Fruit fly (Drosophila melanogaster): ENCODE measurements around the gene CG14074.

The CG14074 gene

DNA sequence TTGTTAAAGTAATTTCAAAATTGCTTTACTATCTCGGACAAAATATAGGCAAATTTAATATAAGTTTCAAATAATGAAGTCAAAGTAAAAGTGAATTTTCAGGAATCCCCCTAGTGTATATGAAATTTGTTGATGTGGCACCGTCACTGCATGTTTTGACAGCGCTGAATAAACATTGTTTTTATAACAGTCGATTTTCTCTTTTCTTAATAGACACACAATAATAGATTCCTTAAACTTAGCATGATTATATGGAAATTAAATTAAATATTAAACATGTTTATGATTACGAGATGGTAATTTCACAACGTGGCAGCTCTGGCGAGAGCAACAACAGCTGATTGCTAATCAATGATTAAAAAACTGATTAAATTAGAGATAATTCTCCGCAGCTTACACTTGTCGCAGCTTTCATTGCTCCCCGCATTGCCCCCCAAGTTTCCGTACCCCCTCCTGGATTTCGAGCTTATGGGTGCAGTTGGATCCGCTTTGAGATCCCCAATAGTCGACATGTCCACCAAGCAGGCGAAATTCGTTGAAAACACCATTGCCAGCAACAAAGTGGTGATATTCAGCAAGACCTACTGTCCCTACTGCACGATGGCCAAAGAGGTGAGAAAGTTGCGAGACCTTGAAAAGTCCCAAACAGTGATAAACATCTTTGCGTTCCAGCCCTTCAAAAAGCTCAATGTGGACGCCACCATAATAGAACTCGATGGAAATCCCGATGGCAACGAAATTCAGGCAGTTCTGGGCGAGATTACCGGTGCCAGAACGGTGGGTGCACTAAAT, 3.2 kb downstream of the CG14074 start, which contains the start of gene Grx1 (continued):
- TF ChIP-seq CG12391 (tag; optimal IDR thresholded peaks at IDR 0.05) (peak; percentile 77), crol (GFP tag; IDR thresholded peaks at IDR 0.05) (peak; percentile 77), Dad (GFP tag; optimal IDR thresholded peaks at IDR 0.05) (no peak), fd96Cb (tag; optimal IDR thresholded peaks at IDR 0.05) (peak; percentile 32), CG2202 (tag; optimal IDR thresholded peaks at IDR 0.05) (peak; percentile 36), tup (GFP tag; optimal IDR thresholded peaks at IDR 0.05) (no peak), lola (GFP tag; optimal IDR thresholded peaks at IDR 0.05) (peak in 1 of 3 experiments; percentile 57), CG11085 (GFP tag; IDR thresholded peaks at IDR 0.05) (no peak), bbx (GFP tag; IDR thresholded peaks at IDR 0.05; ENCODE audit: partially characterized antibody) (no peak), CG3995 (GFP tag; optimal IDR thresholded peaks at IDR 0.05) (peak; percentile 33), CG34422 (GFP tag; IDR thresholded peaks at IDR 0.05) (no peak), CG11696 (GFP tag; IDR thresholded peaks at IDR 0.05) (no peak), al (GFP tag; IDR thresholded peaks at IDR 0.05) (0 out of 2 replicates have a peak, but pooled peaks have one; percentile 38), dan (GFP tag; IDR thresholded peaks at IDR 0.05) (no peak), kni (GFP tag; optimal IDR thresholded peaks at IDR 0.05) (no peak), jing (GFP tag; optimal IDR thresholded peaks at IDR 0.05) (peak; percentile 14), ATbp (GFP tag; optimal IDR thresholded peaks at IDR 0.05) (peak; percentile 8), ap (GFP tag; IDR thresholded peaks at IDR 0.05) (no peak), salm (tag; optimal IDR thresholded peaks at IDR 0.05) (no peak), Rfx (GFP tag; IDR thresholded peaks at IDR 0.05) (peak; percentile 53), so (GFP tag; IDR thresholded peaks at IDR 0.05) (no peak), CG9797 (GFP tag; optimal IDR thresholded peaks at IDR 0.05) (no peak), CG32767 (GFP tag; IDR thresholded peaks at IDR 0.05) (no peak), CG18262 (tag; optimal IDR thresholded peaks at IDR 0.05) (peak; percentile 61), usp (GFP tag; optimal IDR thresholded peaks at IDR 0.05) (no peak), CG33213 (GFP tag; optimal IDR thresholded peaks at IDR 0.05) (no peak), fd64A (GFP tag; optimal IDR thresholded peaks at IDR 0.05) (peak; percentile 7), bcd (GFP tag; optimal IDR thresholded peaks at IDR 0.05) (peak; percentile 25), CG5245 (GFP tag; optimal IDR thresholded peaks at IDR 0.05) (no peak), HmgD (GFP tag; optimal IDR thresholded peaks at IDR 0.05) (no peak), CG9817 (tag; optimal IDR thresholded peaks at IDR 0.05) (peak; percentile 48), Lpt (GFP tag; optimal IDR thresholded peaks at IDR 0.05) (no peak), nom (GFP tag; optimal IDR thresholded peaks at IDR 0.05) (peak; percentile 11), CG10274 (GFP tag; optimal IDR thresholded peaks at IDR 0.05) (no peak), MESR4 (GFP tag; optimal IDR thresholded peaks at IDR 0.05) (peak; percentile 88), CG4854 (GFP tag; optimal IDR thresholded peaks at IDR 0.05) (peak; percentile 8), CG2129 (GFP tag; IDR thresholded peaks at IDR 0.05; ENCODE audit: partially characterized antibody) (no peak), nerfin-1 (tag; optimal IDR thresholded peaks at IDR 0.05) (no peak), zen (tag; optimal IDR thresholded peaks at IDR 0.05) (peak; percentile 14), yki (optimal IDR thresholded peaks at IDR 0.05) (no peak), Side (GFP tag; optimal IDR thresholded peaks at IDR 0.05) (no peak), CG31224 (GFP tag; IDR thresholded peaks at IDR 0.05) (no peak), CG8089 (GFP tag; optimal IDR thresholded peaks at IDR 0.05) (no peak), CG1233 (GFP tag; optimal IDR thresholded peaks at IDR 0.05) (peak; percentile 38), slbo (GFP tag; IDR thresholded peaks at IDR 0.05) (peak; percentile 54; the same call in 1 of the 2 replicates), ro (GFP tag; IDR thresholded peaks at IDR 0.05) (no peak), Sox100B (GFP tag; optimal IDR thresholded peaks at IDR 0.05) (peak; percentile 52), ERR (GFP tag; optimal IDR thresholded peaks at IDR 0.05) (no peak), CG13624 (GFP tag; optimal IDR thresholded peaks at IDR 0.05) (peak; percentile 58), CG14860 (GFP tag; IDR thresholded peaks at IDR 0.05; ENCODE audit: partially characterized antibody) (no peak)
